Worm (Caenorhabditis elegans): ENCODE data around the gene nspc-16.
A peak's percentile ranks its signal among the peaks of the same experiment; 100 is the strongest.

nspc-16 gene

ce11 chrX:14557352-14557935 lies 34.1 kb downstream of the nspc-16 start:
- no peak for TF ChIP-seq hsf-1 (GFP tag; IDR thresholded peaks at IDR 0.05)
- no peak for TF ChIP-seq fkh-3 (tag; optimal IDR thresholded peaks at IDR 0.05)
- TF ChIP-seq nhr-120 (GFP tag; IDR thresholded peaks at IDR 0.05) = no peak
- TF ChIP-seq ceh-27 (GFP tag; optimal IDR thresholded peaks at IDR 0.05) = peak; percentile 68
- TF ChIP-seq lin-26 (GFP tag; IDR thresholded peaks at IDR 0.05) = no peak
- TF ChIP-seq ets-4 (GFP tag; optimal IDR thresholded peaks at IDR 0.05) = no peak
- no peak for TF ChIP-seq F55B11.4 (tag; optimal IDR thresholded peaks at IDR 0.05; ENCODE audit: borderline replicate concordance, insufficient read depth)
- TF ChIP-seq snpc-3.4 (tag; optimal IDR thresholded peaks at IDR 0.05) = no peak
- TF ChIP-seq lin-40 (tag; optimal IDR thresholded peaks at IDR 0.05) = peak; percentile 33
- TF ChIP-seq dpl-1 (GFP tag; optimal IDR thresholded peaks at IDR 0.05) = no peak
- no peak for TF ChIP-seq F33H1.4 (GFP tag; IDR thresholded peaks at IDR 0.05)
- no peak for TF ChIP-seq ztf-6 (GFP tag; IDR thresholded peaks at IDR 0.05)
- TF ChIP-seq nhr-179 (tag; optimal IDR thresholded peaks at IDR 0.05) = no peak
- peak; percentile 75 for TF ChIP-seq K12H6.12 (tag; optimal IDR thresholded peaks at IDR 0.05)
- no peak for TF ChIP-seq lag-1 (GFP tag; IDR thresholded peaks at IDR 0.05)
- no peak for TF ChIP-seq attf-6 (GFP tag; IDR thresholded peaks at IDR 0.05)
- TF ChIP-seq cebp-1 (GFP tag; IDR thresholded peaks at IDR 0.05) = peak; percentile 93
- peak; percentile 98 for TF ChIP-seq cebp-1 (tag; optimal IDR thresholded peaks at IDR 0.05)
- TF ChIP-seq nhr-27 (tag; optimal IDR thresholded peaks at IDR 0.05) = no peak
- no peak for TF ChIP-seq madf-10 (tag; optimal IDR thresholded peaks at IDR 0.05)
- no peak for TF ChIP-seq aptf-2 (GFP tag; conservative IDR thresholded peaks at IDR 0.05)
- TF ChIP-seq athp-1 (tag; optimal IDR thresholded peaks at IDR 0.05) = no peak
- TF ChIP-seq mes-4 (tag; optimal IDR thresholded peaks at IDR 0.05) = no peak
- TF ChIP-seq hlh-12 (tag; optimal IDR thresholded peaks at IDR 0.05) = no peak
- 0 out of 2 replicates have a peak, but pooled peaks have one; percentile 5 for TF ChIP-seq dox-1 (GFP tag; IDR thresholded peaks at IDR 0.05)
- no peak for TF ChIP-seq ccch-3 (GFP tag; optimal IDR thresholded peaks at IDR 0.05)
- no peak for TF ChIP-seq hrde-1 (tag; optimal IDR thresholded peaks at IDR 0.05; ENCODE audit: borderline replicate concordance)
- TF ChIP-seq ztf-18 (tag; optimal IDR thresholded peaks at IDR 0.05) = no peak
- peak; percentile 26 for TF ChIP-seq ZK185.1 (tag; optimal IDR thresholded peaks at IDR 0.05; ENCODE audit: poor library complexity, severe bottlenecking)
- no peak for TF ChIP-seq hlh-26 (GFP tag; conservative IDR thresholded peaks at IDR 0.05)
- no peak for TF ChIP-seq attf-5 (GFP tag; optimal IDR thresholded peaks at IDR 0.05)
- TF ChIP-seq pbrm-1 (GFP tag; IDR thresholded peaks at IDR 0.05) = no peak
- TF ChIP-seq F22D6.2 (tag; optimal IDR thresholded peaks at IDR 0.05) = no peak
- TF ChIP-seq zfh-2 (GFP tag; conservative IDR thresholded peaks at IDR 0.05) = peak; percentile 68; the same call in 1 of the 2 replicates
- TF ChIP-seq mcd-1 (GFP tag; IDR thresholded peaks at IDR 0.05) = 0 out of 2 replicates have a peak, but pooled peaks have one; percentile 9
- no peak for TF ChIP-seq let-607 (tag; optimal IDR thresholded peaks at IDR 0.05)
- TF ChIP-seq snpc-4 (GFP tag; optimal IDR thresholded peaks at IDR 0.05) = no peak
- TF ChIP-seq snpc-4 (tag; optimal IDR thresholded peaks at IDR 0.05) = peak in 1 of 4 experiments; percentile 20
- no peak for TF ChIP-seq K11D2.4 (GFP tag; IDR thresholded peaks at IDR 0.05)
- no peak for TF ChIP-seq lsl-1 (GFP tag; optimal IDR thresholded peaks at IDR 0.05)
- TF ChIP-seq F10E7.11 (tag; optimal IDR thresholded peaks at IDR 0.05) = no peak

All from whole organism, young adult.